Worm (Caenorhabditis elegans): ENCODE results near the gene ufd-3.

ufd-3 gene

ce11 chrII:9984866-9985336 is 44.3 kb downstream of the ufd-3 start (continued):
- TF ChIP-seq aly-2 (tag; optimal IDR thresholded peaks at IDR 0.05): no peak
- TF ChIP-seq pag-3 (tag; optimal IDR thresholded peaks at IDR 0.05; ENCODE audit: borderline replicate concordance, insufficient read depth): peak; percentile 37
- peak; percentile 60 for TF ChIP-seq xbp-1 (tag; optimal IDR thresholded peaks at IDR 0.05)
- TF ChIP-seq nhr-77 (tag; optimal IDR thresholded peaks at IDR 0.05): peak; percentile 53
- TF ChIP-seq lin-15B (tag; optimal IDR thresholded peaks at IDR 0.05): peak; percentile 22
- TF ChIP-seq sox-4 (tag; optimal IDR thresholded peaks at IDR 0.05): no peak
- no peak for TF ChIP-seq unc-98 (GFP tag; IDR thresholded peaks at IDR 0.05)
- TF ChIP-seq efl-1 (optimal IDR thresholded peaks at IDR 0.05): peak; percentile 35 to 59
- TF ChIP-seq efl-1 (GFP tag; optimal IDR thresholded peaks at IDR 0.05 in 1 of 2): peak; percentile 52 to 80
- TF ChIP-seq mef-2 (tag; optimal IDR thresholded peaks at IDR 0.05): no peak
- TF ChIP-seq tbx-2 (tag; optimal IDR thresholded peaks at IDR 0.05): peak; percentile 80
- peak; percentile 15 for TF ChIP-seq ztf-4 (tag; optimal IDR thresholded peaks at IDR 0.05)
- TF ChIP-seq F16B12.6 (tag; optimal IDR thresholded peaks at IDR 0.05): no peak
- peak; percentile 6 for TF ChIP-seq zip-4 (GFP tag; optimal IDR thresholded peaks at IDR 0.05)
- TF ChIP-seq nhr-28 (tag; optimal IDR thresholded peaks at IDR 0.05): no peak
- peak; percentile 56 for TF ChIP-seq nhr-19 (GFP tag; conservative IDR thresholded peaks at IDR 0.05)
- no peak for TF ChIP-seq sptf-1 (tag; optimal IDR thresholded peaks at IDR 0.05)
- TF ChIP-seq ceh-90 (tag; optimal IDR thresholded peaks at IDR 0.05): no peak
- peak in 1 of 2 experiments; percentile 61 for TF ChIP-seq lin-35 (GFP tag; optimal IDR thresholded peaks at IDR 0.05)
- TF ChIP-seq isw-1 (GFP tag; IDR thresholded peaks at IDR 0.05): peak; percentile 28; the same call in 1 of the 2 replicates
- peak; percentile 70 for TF ChIP-seq swsn-7 (tag; optimal IDR thresholded peaks at IDR 0.05)
- no peak for TF ChIP-seq lin-39 (tag; optimal IDR thresholded peaks at IDR 0.05)
- peak; percentile 84 for TF ChIP-seq egl-13 (tag; optimal IDR thresholded peaks at IDR 0.05)
- peak; percentile 20 to 68 (median 38) for TF ChIP-seq dpl-1 (GFP tag; optimal IDR thresholded peaks at IDR 0.05)
- peak; percentile 45 for TF ChIP-seq C16A3.4 (tag; optimal IDR thresholded peaks at IDR 0.05)
- peak; percentile 3 for TF ChIP-seq zag-1 (tag; optimal IDR thresholded peaks at IDR 0.05)
- TF ChIP-seq blmp-1 (tag; optimal IDR thresholded peaks at IDR 0.05): peak; percentile 82
- no peak for TF ChIP-seq hlh-17 (GFP tag; optimal IDR thresholded peaks at IDR 0.05; ENCODE audit: borderline replicate concordance)
- TF ChIP-seq Y116A8C.19 (tag; optimal IDR thresholded peaks at IDR 0.05; ENCODE audit: borderline replicate concordance): no peak
- TF ChIP-seq nhr-237 (tag; optimal IDR thresholded peaks at IDR 0.05): no peak
- peak; percentile 73 for TF ChIP-seq unc-86 (tag; optimal IDR thresholded peaks at IDR 0.05)
- TF ChIP-seq C04F5.9 (tag; optimal IDR thresholded peaks at IDR 0.05): no peak
- peak; percentile 38; the same call in 1 of the 2 replicates for TF ChIP-seq grh-1 (GFP tag; IDR thresholded peaks at IDR 0.05)
- TF ChIP-seq fos-1 (tag; optimal IDR thresholded peaks at IDR 0.05): peak; percentile 33
- peak; percentile 13 for TF ChIP-seq ceh-8 (GFP tag; optimal IDR thresholded peaks at IDR 0.05)
- peak; percentile 49 for TF ChIP-seq irx-1 (tag; optimal IDR thresholded peaks at IDR 0.05)
- TF ChIP-seq lin-14 (GFP tag; optimal IDR thresholded peaks at IDR 0.05): peak; percentile 97
- TF ChIP-seq aha-1 (tag; optimal IDR thresholded peaks at IDR 0.05): no peak
- peak; percentile 4 for TF ChIP-seq snpc-4 (tag; optimal IDR thresholded peaks at IDR 0.05)
- TF ChIP-seq alr-1 (tag; optimal IDR thresholded peaks at IDR 0.05; ENCODE audit: borderline replicate concordance): no peak
- peak; percentile 85 for TF ChIP-seq nhr-71 (tag; optimal IDR thresholded peaks at IDR 0.05)
- TF ChIP-seq ceh-88 (GFP tag; IDR thresholded peaks at IDR 0.05): peak; percentile 14; the same call in 1 of the 2 replicates
